Fruit fly (Drosophila melanogaster): ENCODE data around the gene ebi.

DNA sequence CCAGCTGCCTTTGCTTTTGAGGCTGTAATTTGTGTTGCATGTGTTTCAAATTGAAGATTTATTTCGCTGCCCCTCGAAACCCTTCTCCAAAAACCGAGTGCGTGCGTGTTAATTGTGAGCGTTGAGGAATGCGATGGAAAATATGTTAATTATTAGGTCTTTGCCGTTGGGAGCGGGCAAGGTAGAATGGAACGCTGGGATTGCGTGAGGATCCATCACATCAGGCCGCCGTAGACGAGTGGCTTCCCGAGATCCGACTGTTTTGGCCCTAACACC is 26.5 kb downstream of the ebi start:
- TF ChIP-seq CTCF (optimal IDR thresholded peaks at IDR 0.05) (no peak), CG8478 (optimal IDR thresholded peaks at IDR 0.05) (no peak)
